Fruit fly (Drosophila melanogaster) whole organism, embryonic: ENCODE data around the gene CG9568.

ENCODE experiments used
- ATbp ChIP-seq: fragments of 200-800 bp; sonication (Bioruptor generic); optimal IDR thresholded peaks from 2 replicates; lab custom pipeline; 2017; ENCODE audit warnings: missing biosample characterization, mild to moderate bottlenecking, missing genetic modification characterization, missing genetic modification reagents
- Atf6 ChIP-seq: fragments of 200-800 bp; sonication (Bioruptor generic); IDR thresholded peaks from 2 replicates; pipeline ENCODE4 v1.3.6; 2022; ENCODE audit warnings: missing biosample characterization, missing genetic modification characterization
- B-H1 ChIP-seq: fragments of 200-800 bp; sonication (Bioruptor generic); IDR thresholded peaks from 3 replicates; pipeline ENCODE4 v1.3.6; 2022; ENCODE audit warnings: missing biosample characterization, missing genetic modification characterization
- BtbVII ChIP-seq: fragments of 200-800 bp; sonication (Bioruptor generic); optimal IDR thresholded peaks from 3 replicates; lab custom pipeline; 2017; ENCODE audit warnings: missing biosample characterization, mild to moderate bottlenecking, missing genetic modification characterization
- C15 ChIP-seq: fragments of 200-800 bp; sonication (Bioruptor generic); IDR thresholded peaks from 3 replicates; pipeline ENCODE4 v1.3.6; 2022; ENCODE audit warnings: missing biosample characterization, missing genetic modification characterization
- CG12219 ChIP-seq: fragments of 200-800 bp; sonication (Bioruptor generic); optimal IDR thresholded peaks from 3 replicates; lab custom pipeline; 2018; ENCODE audit warnings: missing biosample characterization, mild to moderate bottlenecking, missing genetic modification characterization
- CG14710 ChIP-seq: fragments of 200-800 bp; sonication (Bioruptor generic); optimal IDR thresholded peaks from 3 replicates; lab custom pipeline; 2019; ENCODE audit warnings: missing biosample characterization, mild to moderate bottlenecking, missing genetic modification characterization, moderate library complexity
- CG16815 ChIP-seq: fragments of 200-800 bp; sonication (Bioruptor generic); optimal IDR thresholded peaks from 3 replicates; lab custom pipeline; 2017; ENCODE audit warnings: missing biosample characterization, mild to moderate bottlenecking, missing genetic modification characterization
- CG2202 ChIP-seq: fragments of 200-800 bp; sonication (Bioruptor generic); optimal IDR thresholded peaks from 2 replicates; lab custom pipeline; 2018; ENCODE audit warnings: missing biosample characterization, mild to moderate bottlenecking, missing genetic modification characterization
- CG2712 ChIP-seq: fragments of 200-800 bp; optimal IDR thresholded peaks from 3 replicates; lab custom pipeline; 2019; ENCODE audit warnings: missing biosample characterization, mild to moderate bottlenecking, missing genetic modification characterization, moderate library complexity
- CG42726 ChIP-seq: fragments of 200-800 bp; sonication (Bioruptor generic); IDR thresholded peaks from 2 replicates; pipeline ENCODE4 v1.3.6; 2022; ENCODE audit warnings: missing biosample characterization, missing genetic modification characterization; ENCODE audit not compliant: partially characterized antibody
- CG4854 ChIP-seq: fragments of 200-800 bp; sonication (Bioruptor generic); optimal IDR thresholded peaks from 2 replicates; lab custom pipeline; 2016; ENCODE audit warnings: missing biosample characterization, missing genetic modification characterization, inconsistent platforms
- CG8281 ChIP-seq: fragments of 200-800 bp; sonication (Bioruptor generic); optimal IDR thresholded peaks from 2 replicates; lab custom pipeline; 2018; ENCODE audit warnings: missing biosample characterization, mild to moderate bottlenecking, missing genetic modification characterization, moderate library complexity
- CG9215 ChIP-seq: fragments of 200-800 bp; sonication (Bioruptor generic); IDR thresholded peaks from 2 replicates; pipeline ENCODE4 v1.3.6; 2022; ENCODE audit warnings: missing biosample characterization, missing genetic modification characterization
- CoRest ChIP-seq: fragments of 200-800 bp; sonication (Bioruptor generic); optimal IDR thresholded peaks from 3 replicates; lab custom pipeline; 2018; ENCODE audit warnings: missing biosample characterization, mild to moderate bottlenecking, missing genetic modification characterization, moderate library complexity
- Elba2 ChIP-seq: fragments of 200-800 bp; sonication (Bioruptor generic); optimal IDR thresholded peaks from 3 replicates; lab custom pipeline; 2016; ENCODE audit warnings: missing biosample characterization, missing genetic modification characterization
- Fer3 ChIP-seq: fragments of 200-800 bp; sonication (Bioruptor generic); optimal IDR thresholded peaks from 2 replicates; lab custom pipeline; 2018; ENCODE audit warnings: missing biosample characterization, mild to moderate bottlenecking, missing genetic modification characterization, moderate library complexity
- Gsc ChIP-seq: fragments of 200-800 bp; sonication (Bioruptor generic); IDR thresholded peaks from 2 replicates; pipeline ENCODE4 v1.3.6; 2022; ENCODE audit warnings: missing biosample characterization, missing genetic modification characterization
- H15 ChIP-seq: fragments of 200-800 bp; sonication (Bioruptor generic); IDR thresholded peaks from 3 replicates; pipeline ENCODE4 v1.3.6; 2022; ENCODE audit warnings: missing biosample characterization, missing genetic modification characterization
- HLH4C ChIP-seq: fragments of 200-800 bp; sonication (Bioruptor generic); IDR thresholded peaks from 3 replicates; pipeline ENCODE4 v1.3.6; 2022; ENCODE audit warnings: missing biosample characterization, missing genetic modification characterization; ENCODE audit not compliant: partially characterized antibody
- Hey ChIP-seq: fragments of 200-800 bp; sonication (Bioruptor generic); optimal IDR thresholded peaks from 3 replicates; lab custom pipeline; 2018; ENCODE audit warnings: missing biosample characterization, mild to moderate bottlenecking, missing genetic modification characterization
- Hr78 ChIP-seq, 2 experiments: fragments of 200-800 bp in 1 of 2; fragments of >200 bp in 1 of 2; sonication (Bioruptor generic) in 1 of 2; optimal IDR thresholded peaks; 2 replicates each; lab custom pipeline; 2017 to 2019; ENCODE audit warnings: missing biosample characterization in 2 of 2, missing genetic modification characterization in 2 of 2, mild to moderate bottlenecking in 1 of 2, moderate library complexity in 1 of 2
- Lim3 ChIP-seq: fragments of 200-800 bp; sonication (Bioruptor generic); IDR thresholded peaks from 2 replicates; pipeline ENCODE4 v1.3.6; 2022; ENCODE audit warnings: missing biosample characterization, missing genetic modification characterization
- NC2β ChIP-seq: fragments of 200-800 bp; sonication (Bioruptor generic); optimal IDR thresholded peaks from 2 replicates; lab custom pipeline; 2016; ENCODE audit warnings: missing biosample characterization, missing genetic modification characterization
- Nf-YC ChIP-seq: fragments of 200-800 bp; optimal IDR thresholded peaks from 3 replicates; lab custom pipeline; 2019; ENCODE audit warnings: missing biosample characterization, mild to moderate bottlenecking, missing genetic modification characterization, moderate library complexity
- Oli ChIP-seq: fragments of 200-800 bp; sonication (Bioruptor generic); optimal IDR thresholded peaks from 2 replicates; lab custom pipeline; 2018; ENCODE audit warnings: missing biosample characterization, mild to moderate bottlenecking, missing genetic modification characterization, moderate library complexity
- Ptx1 ChIP-seq: fragments of 200-800 bp; sonication (Bioruptor generic); IDR thresholded peaks from 2 replicates; pipeline ENCODE4 v1.3.6; 2022; ENCODE audit warnings: missing biosample characterization, missing genetic modification characterization
- Ssrp ChIP-seq: fragments of 200-800 bp; sonication (Bioruptor generic); optimal IDR thresholded peaks from 2 replicates; lab custom pipeline; 2018; ENCODE audit warnings: missing biosample characterization, mild to moderate bottlenecking, missing genetic modification characterization, moderate library complexity
- Trl ChIP-seq, 3 experiments: fragments of >200 bp in 2 of 3; fragments of 200-800 bp in 1 of 3; sonication (Bioruptor generic) in 1 of 3; optimal IDR thresholded peaks; 2 replicates in 1 of 3; 3 replicates in 2 of 3; lab custom pipeline; 2016 to 2017; ENCODE audit warnings: missing biosample characterization in 1 of 3, missing genetic modification characterization in 1 of 3
- Usf ChIP-seq: fragments of 200-800 bp; sonication (Bioruptor generic); optimal IDR thresholded peaks from 2 replicates; lab custom pipeline; 2017; ENCODE audit warnings: missing genotype, missing biosample characterization, missing genetic modification characterization
- Xrp1 ChIP-seq: fragments of 200-800 bp; sonication (Bioruptor generic); IDR thresholded peaks from 2 replicates; pipeline ENCODE4 v1.3.6; 2022; ENCODE audit warnings: missing biosample characterization, missing genetic modification characterization
- ab ChIP-seq: fragments of 200-800 bp; sonication (Bioruptor generic); optimal IDR thresholded peaks from 2 replicates; lab custom pipeline; 2016; ENCODE audit warnings: missing biosample characterization, missing genetic modification characterization
- ash1 ChIP-seq: fragments of 200-800 bp; sonication (Bioruptor generic); optimal IDR thresholded peaks from 2 replicates; lab custom pipeline; 2018; ENCODE audit warnings: missing biosample characterization, mild to moderate bottlenecking, missing genetic modification characterization
- bab2 ChIP-seq: fragments of 200-800 bp; sonication (Bioruptor generic); optimal IDR thresholded peaks from 2 replicates; lab custom pipeline; 2016; ENCODE audit warnings: missing biosample characterization, missing genetic modification characterization
- cato ChIP-seq: fragments of 200-800 bp; sonication (Bioruptor generic); optimal IDR thresholded peaks from 2 replicates; lab custom pipeline; 2016; ENCODE audit warnings: missing biosample characterization, missing genetic modification characterization, borderline replicate concordance
- crol ChIP-seq: fragments of 200-800 bp; sonication (Bioruptor generic); IDR thresholded peaks from 2 replicates; pipeline ENCODE4 v1.3.6; 2022; ENCODE audit warnings: missing biosample characterization, missing genetic modification characterization
- dm ChIP-seq: fragments of 200-800 bp; sonication (Bioruptor generic); optimal IDR thresholded peaks from 3 replicates; lab custom pipeline; 2016; ENCODE audit warnings: missing biosample characterization, missing genetic modification characterization
- dysf ChIP-seq: fragments of 200-800 bp; sonication (Bioruptor generic); IDR thresholded peaks from 3 replicates; pipeline ENCODE4 v1.3.6; 2022; ENCODE audit warnings: missing biosample characterization, missing genetic modification characterization
- fd3F ChIP-seq: fragments of 200-800 bp; sonication (Bioruptor generic); optimal IDR thresholded peaks from 2 replicates; lab custom pipeline; 2018; ENCODE audit warnings: missing biosample characterization, mild to moderate bottlenecking, missing genetic modification characterization, moderate library complexity
- fru ChIP-seq: fragments of >200 bp; optimal IDR thresholded peaks from 2 replicates; lab custom pipeline; 2017
- insv ChIP-seq, 2 experiments: fragments of 200-800 bp; sonication (Bioruptor generic); optimal IDR thresholded peaks; 3 replicates each; lab custom pipeline; 2016 to 2018; ENCODE audit warnings: missing biosample characterization in 2 of 2, missing genetic modification characterization in 2 of 2
- luna ChIP-seq: fragments of 200-800 bp; sonication (Bioruptor generic); optimal IDR thresholded peaks from 2 replicates; lab custom pipeline; 2016; ENCODE audit warnings: missing biosample characterization, missing genetic modification characterization
- maf-S ChIP-seq: fragments of 200-800 bp; sonication (Bioruptor generic); optimal IDR thresholded peaks from 2 replicates; lab custom pipeline; 2016; ENCODE audit warnings: missing biosample characterization, missing genetic modification characterization
- otp ChIP-seq: fragments of 200-800 bp; sonication (Bioruptor generic); IDR thresholded peaks from 3 replicates; pipeline ENCODE4, ENCODE4 v1.3.6; 2022; ENCODE audit warnings: missing biosample characterization, missing genetic modification characterization
- sens ChIP-seq: fragments of 200-800 bp; sonication (Bioruptor generic); peaks from one replicate; lab custom pipeline; 2016; ENCODE audit warnings: missing biosample characterization, missing genetic modification characterization
- stc ChIP-seq: fragments of 200-800 bp; sonication (Bioruptor generic); IDR thresholded peaks from 2 replicates; pipeline ENCODE4 v1.3.6; 2022; ENCODE audit warnings: missing biosample characterization, missing genetic modification characterization
- tgo ChIP-seq: fragments of 200-800 bp; sonication (Bioruptor generic); IDR thresholded peaks from 3 replicates; pipeline ENCODE4 v1.3.6; 2022; ENCODE audit warnings: missing biosample characterization, missing genetic modification characterization
- trem ChIP-seq: fragments of 200-800 bp; optimal IDR thresholded peaks from 3 replicates; lab custom pipeline; 2019; ENCODE audit warnings: missing biosample characterization, mild to moderate bottlenecking, missing genetic modification characterization, moderate library complexity
- tup ChIP-seq: fragments of 200-800 bp; sonication (Bioruptor generic); optimal IDR thresholded peaks from 2 replicates; lab custom pipeline; 2016; ENCODE audit warnings: missing biosample characterization, mild to moderate bottlenecking, missing genetic modification characterization, moderate library complexity
- yki ChIP-seq: fragments of >200 bp; optimal IDR thresholded peaks from 3 replicates; lab custom pipeline; 2018

The CG9568 gene

dm6 chr2L:8984614-8985318 is 25.6 kb upstream of the CG9568 start, which contains the start of gene CG13101 (continued):
- peak; percentile 75 for TF ChIP-seq tup
- peak in 1 of 2 experiments; percentile 72 for TF ChIP-seq Hr78 (GFP tag; optimal IDR thresholded peaks at IDR 0.05; lab: Kevin White, UChicago)
- TF ChIP-seq Lim3, result 0 out of 2 replicates have a peak, but pooled peaks have one; percentile 46
- peak; percentile 80 for TF ChIP-seq maf-S (GFP tag; lab: Kevin White, UChicago)
- TF ChIP-seq insv (GFP tag; optimal IDR thresholded peaks at IDR 0.05; lab: Kevin White, UChicago), result peak in 1 of 2 experiments; percentile 27
- TF ChIP-seq CG4854 (GFP tag; lab: Kevin White, UChicago), result peak; percentile 79
- peak; percentile 56 to 62 for TF ChIP-seq Trl (optimal IDR thresholded peaks at IDR 0.05; lab: Kevin White, UChicago)
- peak; percentile 88 for TF ChIP-seq Trl (GFP tag; optimal IDR thresholded peaks at IDR 0.05; lab: Kevin White, UChicago)
- peak; percentile 98 for TF ChIP-seq sens (GFP tag; lab: Kevin White, UChicago)
- TF ChIP-seq trem (tag; lab: Kevin White, UChicago), result peak; percentile 88
- TF ChIP-seq B-H1 (GFP tag; lab: Robert Waterston, UW), result peak; percentile 91
- TF ChIP-seq CG8281, result peak; percentile 87
- peak; percentile 4 for TF ChIP-seq luna (GFP tag; lab: Kevin White, UChicago)
- TF ChIP-seq fru, result no peak
- no peak for TF ChIP-seq Gsc
- no peak for TF ChIP-seq ab (GFP tag; lab: Kevin White, UChicago)
- peak; percentile 87 for TF ChIP-seq Ssrp (tag; lab: Kevin White, UChicago)
- peak; percentile 61 for TF ChIP-seq Usf (GFP tag; lab: Kevin White, UChicago)
- peak; percentile 19 for TF ChIP-seq Hey
- peak; percentile 94 for TF ChIP-seq Fer3 (tag; lab: Kevin White, UChicago)
- peak; percentile 97 for TF ChIP-seq Xrp1 (GFP tag; lab: Robert Waterston, UW)
- peak; percentile 96 for TF ChIP-seq tgo (GFP tag; lab: Robert Waterston, UW)
- TF ChIP-seq CG2712 (tag; lab: Kevin White, UChicago), result peak; percentile 97
- TF ChIP-seq Atf6, result peak; percentile 96
- TF ChIP-seq Elba2 (GFP tag; lab: Kevin White, UChicago), result peak; percentile 41
- TF ChIP-seq dm, result peak; percentile 50
- TF ChIP-seq CG16815, result peak; percentile 76
- TF ChIP-seq H15 (GFP tag; lab: Robert Waterston, UW), result peak; percentile 89
- peak; percentile 76 for TF ChIP-seq cato (GFP tag; lab: Kevin White, UChicago)
- no peak for TF ChIP-seq CG42726 (GFP tag; lab: Robert Waterston, UW)
- peak; percentile 72 for TF ChIP-seq crol (GFP tag; lab: Robert Waterston, UW)
- TF ChIP-seq Ptx1 (GFP tag; lab: Robert Waterston, UW), result peak; percentile 95
- no peak for TF ChIP-seq ash1 (GFP tag; lab: Kevin White, UChicago)
- no peak for TF ChIP-seq yki (lab: Kevin White, UChicago)
- TF ChIP-seq fd3F, result peak; percentile 92
- TF ChIP-seq CG12219, result peak; percentile 88
- peak; percentile 97 for TF ChIP-seq dysf (GFP tag; lab: Robert Waterston, UW)
- peak; percentile 94 for TF ChIP-seq CoRest (tag; lab: Kevin White, UChicago)
- peak; percentile 81 for TF ChIP-seq bab2 (GFP tag; lab: Kevin White, UChicago)
- peak; percentile 92 for TF ChIP-seq Oli (tag; lab: Kevin White, UChicago)
- peak; percentile 71 for TF ChIP-seq Nf-YC (tag; lab: Kevin White, UChicago)
- TF ChIP-seq C15 (GFP tag; lab: Robert Waterston, UW), result peak; percentile 84
- peak; percentile 96 for TF ChIP-seq stc (GFP tag; lab: Robert Waterston, UW)
- TF ChIP-seq BtbVII (GFP tag; lab: Kevin White, UChicago), result peak; percentile 89
- peak; percentile 87 for TF ChIP-seq CG9215 (GFP tag; lab: Robert Waterston, UW)
- peak; percentile 89 for TF ChIP-seq ATbp
- TF ChIP-seq HLH4C (GFP tag; lab: Robert Waterston, UW), result no peak
- TF ChIP-seq otp (GFP tag; lab: Robert Waterston, UW), result peak; percentile 86
- peak; percentile 89 for TF ChIP-seq CG2202 (tag; lab: Kevin White, UChicago)
- peak; percentile 83 for TF ChIP-seq NC2β (GFP tag; lab: Kevin White, UChicago)
- peak; percentile 91 for TF ChIP-seq CG14710
